Worm (Caenorhabditis elegans) whole organism, mixed stage, embryonic: Measurements from ENCODE around the gene R09E10.13.

ENCODE experiments used
- mep-1 ChIP-seq: fragments of 150-350 bp; optimal IDR thresholded peaks from 2 replicates; lab custom pipeline; 2017; ENCODE audit warnings: missing biosample characterization, missing genetic modification reagents, missing genetic modification characterization, inconsistent platforms
- nhr-28 ChIP-seq: fragments of 150-350 bp; optimal IDR thresholded peaks from 2 replicates; lab custom pipeline; 2014; ENCODE audit warnings: missing biosample characterization, missing genetic modification characterization
- sptf-1 ChIP-seq: sonication (generic microtip); optimal IDR thresholded peaks from 2 replicates; lab custom pipeline; 2017; ENCODE audit warnings: mild to moderate bottlenecking, missing genetic modification characterization, moderate library complexity, missing compliant biosample characterization
- unc-62 ChIP-seq: fragments of 150-350 bp; optimal IDR thresholded peaks from 2 replicates; lab custom pipeline; 2014; ENCODE audit warnings: missing biosample characterization, missing genetic modification reagents, missing genetic modification characterization
- zip-8 ChIP-seq: fragments of 150-350 bp; optimal IDR thresholded peaks from 2 replicates; lab custom pipeline; 2014; ENCODE audit warnings: missing biosample characterization, missing genetic modification characterization

DNA sequence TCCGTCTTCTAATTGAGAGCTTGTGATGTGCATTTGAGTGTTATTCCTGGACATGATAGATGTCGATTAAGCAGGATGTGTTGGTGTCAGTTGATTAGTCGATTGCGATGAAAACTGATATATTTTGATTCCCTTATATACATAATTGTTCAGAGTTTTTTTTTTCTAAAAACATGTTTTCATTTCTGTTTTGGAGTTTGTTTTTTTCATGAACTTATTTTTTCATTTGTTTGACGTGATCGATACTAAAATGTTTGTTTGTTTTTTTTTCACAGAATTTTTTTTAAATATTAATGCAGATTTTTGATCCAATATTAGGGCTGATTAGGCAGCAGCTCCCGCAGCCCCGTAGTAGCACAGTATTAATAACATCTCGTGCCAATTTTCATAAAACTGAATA is 23.3 kb upstream of the R09E10.13 start, which contains the start of gene R09E10.2:
- TF ChIP-seq zip-8 (tag; lab: Kevin White, UChicago) (no peak), unc-62 (GFP tag; lab: Kevin White, UChicago) (no peak), nhr-28 (tag; lab: Kevin White, UChicago) (no peak), sptf-1 (no peak), mep-1 (tag; lab: Kevin White, UChicago) (no peak)
